Worm (Caenorhabditis elegans) whole organism, L3 larva: ENCODE results near the gene R06F6.12.
A peak's percentile ranks its signal among the peaks of the same experiment; 100 is the strongest.

ENCODE experiments used
- R02D3.7 ChIP-seq: fragments of 150-350 bp; optimal IDR thresholded peaks from 2 replicates; lab custom pipeline; 2014; ENCODE audit warnings: missing biosample characterization, missing genetic modification characterization
- ZK546.5 ChIP-seq: sonication (generic microtip); optimal IDR thresholded peaks from 2 replicates; lab custom pipeline; 2017; ENCODE audit warnings: missing biosample characterization, missing genetic modification characterization
- aly-2 ChIP-seq: fragments of 150-350 bp; optimal IDR thresholded peaks from 2 replicates; lab custom pipeline; 2014; ENCODE audit warnings: missing biosample characterization, missing genetic modification characterization
- ceh-16 ChIP-seq: sonication (generic microtip); optimal IDR thresholded peaks from 2 replicates; lab custom pipeline; 2017; ENCODE audit warnings: missing biosample characterization, missing genetic modification characterization
- ceh-28 ChIP-seq: fragments of 150-350 bp; optimal IDR thresholded peaks from 2 replicates; lab custom pipeline; 2014; ENCODE audit warnings: missing biosample characterization, missing genetic modification reagents, missing genetic modification characterization
- ceh-82 ChIP-seq: fragments of 150-350 bp; optimal IDR thresholded peaks from 2 replicates; lab custom pipeline; 2014; ENCODE audit warnings: missing biosample characterization, missing genetic modification characterization
- ceh-9 ChIP-seq: sonication (generic microtip); optimal IDR thresholded peaks from 2 replicates; lab custom pipeline; 2018; ENCODE audit warnings: missing biosample characterization, missing genetic modification characterization
- daf-12 ChIP-seq: fragments of 150-350 bp; optimal IDR thresholded peaks from 2 replicates; lab custom pipeline; 2014; ENCODE audit warnings: missing biosample characterization, missing genetic modification reagents, missing genetic modification characterization
- elt-1 ChIP-seq: fragments of 150-350 bp; optimal IDR thresholded peaks from 2 replicates; lab custom pipeline; 2014; ENCODE audit warnings: missing biosample characterization, missing genetic modification characterization
- elt-2 ChIP-seq: sonication (generic microtip); optimal IDR thresholded peaks from 2 replicates; lab custom pipeline; 2016; ENCODE audit warnings: missing genetic modification reagents, mild to moderate bottlenecking, missing genetic modification characterization, missing compliant biosample characterization
- eor-1 ChIP-seq, 2 experiments: fragments of 150-350 bp; optimal IDR thresholded peaks; 2 replicates each; lab custom pipeline; 2014 to 2018; ENCODE audit warnings: missing biosample characterization in 2 of 2, missing genetic modification characterization in 2 of 2
- fkh-10 ChIP-seq: sonication (generic microtip); optimal IDR thresholded peaks from 2 replicates; lab custom pipeline; 2017; ENCODE audit warnings: missing biosample characterization, missing genetic modification reagents, missing genetic modification characterization
- fos-1 ChIP-seq: fragments of 150-350 bp; optimal IDR thresholded peaks from 2 replicates; lab custom pipeline; 2014; ENCODE audit warnings: missing biosample characterization, missing genetic modification characterization
- hmg-11 ChIP-seq: sonication (generic microtip); optimal IDR thresholded peaks from 2 replicates; lab custom pipeline; 2016; ENCODE audit warnings: missing genetic modification characterization, missing compliant biosample characterization
- jun-1 ChIP-seq: fragments of 150-350 bp; optimal IDR thresholded peaks from 2 replicates; lab custom pipeline; 2014; ENCODE audit warnings: missing biosample characterization, missing genetic modification reagents, missing genetic modification characterization
- lin-15B ChIP-seq: fragments of 150-350 bp; optimal IDR thresholded peaks from 2 replicates; lab custom pipeline; 2014; ENCODE audit warnings: missing biosample characterization, missing genetic modification characterization
- lin-39 ChIP-seq: fragments of 150-350 bp; optimal IDR thresholded peaks from 2 replicates; lab custom pipeline; 2018; ENCODE audit warnings: missing biosample characterization, missing genetic modification reagents, missing genetic modification characterization
- lsy-12 ChIP-seq: sonication (generic microtip); optimal IDR thresholded peaks from 2 replicates; lab custom pipeline; 2016; ENCODE audit warnings: mild to moderate bottlenecking, missing genetic modification characterization, missing compliant biosample characterization
- mdl-1 ChIP-seq: fragments of 150-350 bp; optimal IDR thresholded peaks from 2 replicates; lab custom pipeline; 2014; ENCODE audit warnings: missing biosample characterization, missing genetic modification characterization
- mml-1 ChIP-seq: fragments of 150-350 bp; sonication (generic microtip); optimal IDR thresholded peaks from 3 replicates; lab custom pipeline; 2014; ENCODE audit warnings: missing biosample characterization, missing genetic modification characterization
- nfya-1 ChIP-seq: sonication (generic microtip); optimal IDR thresholded peaks from 2 replicates; lab custom pipeline; 2017; ENCODE audit warnings: missing genetic modification characterization, mild to moderate bottlenecking, missing compliant biosample characterization, antibody characterized with exemption, moderate library complexity; ENCODE audit not compliant: insufficient read depth
- nhr-11 ChIP-seq: fragments of 150-350 bp; optimal IDR thresholded peaks from 2 replicates; lab custom pipeline; 2014; ENCODE audit warnings: missing biosample characterization, missing genetic modification characterization
- nhr-12 ChIP-seq: fragments of 150-350 bp; optimal IDR thresholded peaks from 2 replicates; lab custom pipeline; 2014; ENCODE audit warnings: missing biosample characterization, missing genetic modification characterization
- nhr-237 ChIP-seq: fragments of 150-350 bp; optimal IDR thresholded peaks from 2 replicates; lab custom pipeline; 2014; ENCODE audit warnings: missing biosample characterization, missing genetic modification characterization
- nhr-25 ChIP-seq: sonication (generic microtip); optimal IDR thresholded peaks from 2 replicates; lab custom pipeline; 2017; ENCODE audit warnings: missing biosample characterization, missing genetic modification characterization
- nhr-28 ChIP-seq: fragments of 150-350 bp; optimal IDR thresholded peaks from 2 replicates; lab custom pipeline; 2014; ENCODE audit warnings: missing biosample characterization, missing genetic modification characterization
- nhr-43 ChIP-seq: sonication (generic microtip); optimal IDR thresholded peaks from 2 replicates; lab custom pipeline; 2016; ENCODE audit warnings: mild to moderate bottlenecking, missing genetic modification characterization, missing compliant biosample characterization; ENCODE audit not compliant: poor library complexity, severe bottlenecking
- nhr-67 ChIP-seq: fragments of 150-350 bp; optimal IDR thresholded peaks from 2 replicates; lab custom pipeline; 2014; ENCODE audit warnings: missing biosample characterization, missing genetic modification characterization
- nhr-77 ChIP-seq: fragments of 150-350 bp; optimal IDR thresholded peaks from 2 replicates; lab custom pipeline; 2014; ENCODE audit warnings: missing biosample characterization, missing genetic modification characterization
- pha-4 ChIP-seq: fragments of 150-350 bp; optimal IDR thresholded peaks from 2 replicates; lab custom pipeline; 2014; ENCODE audit warnings: missing biosample characterization, missing genetic modification reagents, missing genetic modification characterization
- pqm-1 ChIP-seq: fragments of 150-350 bp; optimal IDR thresholded peaks from 2 replicates; lab custom pipeline; 2017; ENCODE audit warnings: missing biosample characterization, missing genetic modification characterization, inconsistent platforms
- skn-1 ChIP-seq: fragments of 150-350 bp; optimal IDR thresholded peaks from 2 replicates; lab custom pipeline; 2014; ENCODE audit warnings: missing biosample characterization, missing genetic modification characterization
- tbx-2 ChIP-seq: sonication (generic microtip); optimal IDR thresholded peaks from 2 replicates; lab custom pipeline; 2016; ENCODE audit warnings: mild to moderate bottlenecking, missing genetic modification characterization, missing compliant biosample characterization
- unc-39 ChIP-seq: sonication (generic microtip); optimal IDR thresholded peaks from 4 replicates; lab custom pipeline; 2017; ENCODE audit warnings: missing biosample characterization, missing genetic modification characterization
- unc-62 ChIP-seq: fragments of 150-350 bp; sonication (generic microtip); optimal IDR thresholded peaks from 4 replicates; lab custom pipeline; 2014; ENCODE audit warnings: missing biosample characterization, missing genetic modification reagents, missing genetic modification characterization
- zag-1 ChIP-seq: fragments of 150-350 bp; optimal IDR thresholded peaks from 2 replicates; lab custom pipeline; 2014; ENCODE audit warnings: missing biosample characterization, missing genetic modification characterization
- ztf-11 ChIP-seq: fragments of 150-350 bp; optimal IDR thresholded peaks from 2 replicates; lab custom pipeline; 2014; ENCODE audit warnings: missing biosample characterization, missing genetic modification characterization
- ztf-4 ChIP-seq: fragments of 150-350 bp; optimal IDR thresholded peaks from 2 replicates; lab custom pipeline; 2014; ENCODE audit warnings: missing biosample characterization, missing genetic modification characterization

Gene R06F6.12

DNA sequence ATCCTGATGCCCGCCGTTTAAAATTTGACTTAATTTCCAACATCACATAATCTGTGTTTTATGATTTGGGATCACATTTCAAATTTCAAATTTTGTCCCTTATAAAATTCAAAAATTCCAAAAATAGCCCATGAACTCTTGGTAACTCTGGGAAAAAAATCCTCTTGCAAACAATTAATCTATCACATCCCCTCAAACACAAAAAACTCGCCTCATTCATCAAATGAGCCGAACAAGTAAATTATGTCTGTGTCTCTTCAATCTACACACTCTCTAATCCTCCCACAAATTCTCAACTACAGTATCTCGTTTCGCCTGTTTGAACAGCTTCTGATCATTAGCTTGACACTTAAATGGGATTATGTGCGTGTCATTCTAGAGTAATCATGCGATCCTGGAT lies 13.2 kb downstream of the R06F6.12 start, which contains the start of gene msrp-7:
Gene msrp-7, plus strand, starts transcription at position 301 of the 400 bp plus-strand sequence.
- TF ChIP-seq daf-12 = no peak
- TF ChIP-seq nhr-237 (tag; lab: Kevin White, UChicago) = no peak
- TF ChIP-seq ztf-4 = no peak
- TF ChIP-seq nhr-28 (tag; lab: Kevin White, UChicago) = no peak
- TF ChIP-seq nhr-12 = no peak
- no peak for TF ChIP-seq nhr-43 (tag; lab: Kevin White, UChicago)
- TF ChIP-seq fos-1 (tag; lab: Kevin White, UChicago) = no peak
- no peak for TF ChIP-seq nhr-11
- TF ChIP-seq eor-1 (tag; optimal IDR thresholded peaks at IDR 0.05; lab: Kevin White, UChicago) = no peak
- no peak for TF ChIP-seq tbx-2
- no peak for TF ChIP-seq pha-4

DNA sequence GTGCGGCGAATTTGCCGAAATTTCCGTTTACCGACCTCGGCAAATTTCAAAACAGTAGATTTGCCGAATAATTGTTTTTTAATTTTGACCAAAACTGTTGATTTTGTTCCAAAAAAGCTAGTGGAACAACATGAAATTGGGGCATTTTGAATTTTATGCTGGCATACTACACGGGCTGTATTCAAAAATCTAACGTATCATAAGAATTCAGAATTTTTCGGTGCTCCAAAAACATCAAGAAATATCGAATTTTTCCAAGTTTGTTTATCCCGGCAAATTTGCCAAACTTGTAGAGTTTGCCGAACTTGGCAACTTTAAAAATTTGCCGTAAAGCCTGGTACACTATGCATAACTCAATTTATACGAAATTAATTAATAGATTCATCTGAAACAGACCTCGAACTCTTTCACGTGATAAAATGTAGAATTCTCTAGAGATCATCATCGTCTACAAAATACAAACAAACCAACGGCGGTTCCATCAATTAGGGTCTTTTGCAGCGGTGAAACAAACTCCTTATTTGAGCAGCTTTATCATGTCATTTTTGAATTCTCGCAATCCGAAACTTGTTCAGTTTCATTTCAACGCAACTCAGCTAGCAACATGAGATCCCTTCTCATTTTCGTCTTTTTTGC lies 15.1 kb downstream of the R06F6.12 start, which contains the start of gene R06F6.14:
Gene R06F6.14, plus strand, starts transcription at position 586 of the 636 bp plus-strand sequence.
- TF ChIP-seq elt-1 (no peak), fos-1 (tag; lab: Kevin White, UChicago) (no peak), lin-39 (tag; lab: Kevin White, UChicago) (no peak), fkh-10 (GFP tag; lab: Kevin White, UChicago) (no peak), pha-4 (no peak), nhr-12 (no peak), mdl-1 (tag; lab: Kevin White, UChicago) (no peak), hmg-11 (no peak), zag-1 (tag; lab: Kevin White, UChicago) (no peak), nhr-11 (no peak), ceh-16 (no peak), lin-15B (tag; lab: Kevin White, UChicago) (no peak), jun-1 (tag; lab: Kevin White, UChicago) (no peak), ceh-28 (tag; lab: Kevin White, UChicago) (no peak), lsy-12 (tag; lab: Kevin White, UChicago) (no peak)
- TF ChIP-seq, all 47 proteins: peak for 0

DNA sequence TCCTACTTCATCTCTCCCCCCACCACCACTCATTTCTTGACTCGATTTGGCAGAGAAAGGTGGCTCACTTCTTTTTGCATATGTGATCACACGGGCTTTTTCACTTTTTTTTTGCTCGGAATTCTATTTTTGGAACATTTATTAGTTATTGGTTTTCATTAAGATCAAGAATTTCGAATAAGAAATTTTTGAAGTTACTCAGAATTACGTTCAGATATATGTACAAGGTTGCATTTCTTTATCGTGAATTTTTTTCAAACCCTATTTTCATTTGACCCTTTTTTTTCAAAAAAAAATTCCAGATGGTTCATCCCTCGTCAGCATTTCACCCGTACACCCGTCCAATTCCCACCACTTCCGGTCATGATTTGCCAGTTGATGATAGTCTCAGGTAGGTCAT lies 18.4 kb downstream of the R06F6.12 start, which contains the start of gene ceh-62:
Gene ceh-62, plus strand, starts transcription at position 301 of the 400 bp plus-strand sequence.
- TF ChIP-seq nfya-1 = no peak
- TF ChIP-seq pqm-1 (tag; lab: Kevin White, UChicago) = no peak
- no peak for TF ChIP-seq ztf-11

ce11 chrII:10804907-10805306 lies 19.0 kb downstream of the R06F6.12 start:
- no peak for TF ChIP-seq skn-1 (tag; lab: Kevin White, UChicago)
- peak; percentile 60 for TF ChIP-seq nfya-1
- no peak for TF ChIP-seq lin-15B (tag; lab: Kevin White, UChicago)
- TF ChIP-seq tbx-2 = no peak

- TF ChIP-seq skn-1 (tag; lab: Kevin White, UChicago) (no peak), nhr-43 (tag; lab: Kevin White, UChicago) (no peak), elt-2 (tag; lab: Kevin White, UChicago) (no peak), pqm-1 (tag; lab: Kevin White, UChicago) (no peak), lsy-12 (tag; lab: Kevin White, UChicago) (no peak), fkh-10 (GFP tag; lab: Kevin White, UChicago) (no peak), nhr-67 (tag; lab: Kevin White, UChicago) (no peak), ceh-16 (peak; percentile 9)
These were observed 19.4 kb downstream of the R06F6.12 start for ce11 chrII:10804442-10804841.

DNA sequence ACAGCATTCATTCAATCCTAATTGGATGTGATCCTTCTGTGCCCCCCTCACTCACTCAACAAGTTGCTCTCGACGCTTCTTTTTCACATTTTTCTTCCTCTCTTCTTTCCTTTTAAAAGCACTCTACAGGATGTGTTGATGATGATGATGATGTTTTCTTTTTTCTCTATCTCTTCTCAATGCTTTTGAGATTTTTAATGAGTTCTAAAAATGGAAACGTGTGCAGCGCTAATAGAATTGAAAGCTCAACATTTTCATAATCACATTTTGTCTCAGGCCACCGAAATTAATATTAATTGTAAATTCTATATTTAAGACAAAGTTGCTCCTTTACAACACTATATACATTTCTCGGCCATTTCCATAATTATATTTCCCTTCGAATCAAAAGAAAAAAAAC lies 23.7 kb downstream of the R06F6.12 start:
- TF ChIP-seq jun-1 (tag; lab: Kevin White, UChicago) (no peak), fkh-10 (GFP tag; lab: Kevin White, UChicago) (no peak), lin-15B (tag; lab: Kevin White, UChicago) (no peak), nfya-1 (peak; percentile 4), elt-2 (tag; lab: Kevin White, UChicago) (no peak), lin-39 (tag; lab: Kevin White, UChicago) (no peak)

- TF ChIP-seq nhr-25 (tag; lab: Kevin White, UChicago) = peak; percentile 21
- peak; percentile 59 for TF ChIP-seq lin-15B (tag; lab: Kevin White, UChicago)
- TF ChIP-seq elt-2 (tag; lab: Kevin White, UChicago) = peak; percentile 17
- peak; percentile 58 for TF ChIP-seq ceh-28 (tag; lab: Kevin White, UChicago)
- no peak for TF ChIP-seq pqm-1 (tag; lab: Kevin White, UChicago)
- peak; percentile 55 for TF ChIP-seq R02D3.7 (tag; lab: Kevin White, UChicago)
- no peak for TF ChIP-seq ZK546.5
- no peak for TF ChIP-seq zag-1 (tag; lab: Kevin White, UChicago)
- TF ChIP-seq ceh-16 = no peak
- no peak for TF ChIP-seq nhr-77 (tag; lab: Kevin White, UChicago)
- no peak for TF ChIP-seq unc-39 (tag; lab: Kevin White, UChicago)
- no peak for TF ChIP-seq aly-2 (tag; lab: Kevin White, UChicago)
- TF ChIP-seq ztf-11 = no peak
- no peak for TF ChIP-seq mml-1 (tag; lab: Kevin White, UChicago)
- TF ChIP-seq nhr-12 = no peak
- no peak for TF ChIP-seq fkh-10 (GFP tag; lab: Kevin White, UChicago)
- TF ChIP-seq ceh-82 (tag; lab: Kevin White, UChicago) = no peak
- TF ChIP-seq ceh-9 (tag; lab: Kevin White, UChicago) = no peak
- TF ChIP-seq unc-62 (GFP tag; lab: Kevin White, UChicago) = no peak
- TF ChIP-seq eor-1 (tag; optimal IDR thresholded peaks at IDR 0.05; lab: Kevin White, UChicago) = no peak
- no peak for TF ChIP-seq elt-1
These were observed 25.4 kb downstream of the R06F6.12 start, which contains the start of gene npp-19 for ce11 chrII:10798429-10798893. Gene npp-19 (minus strand): TSS chrII:10798479.
